Fruit fly (Drosophila melanogaster) whole organism, embryonic: Measurements from ENCODE around the gene kel.

ENCODE experiments used
- Ada2b ChIP-seq: fragments of 200-800 bp; sonication (Bioruptor generic); IDR thresholded peaks from 2 replicates; pipeline ENCODE4 v1.3.6; 2022; ENCODE audit warnings: missing biosample characterization, missing genetic modification characterization
- CG10431 ChIP-seq: fragments of 200-800 bp; sonication (Bioruptor generic); optimal IDR thresholded peaks from 3 replicates; lab custom pipeline; 2018; ENCODE audit warnings: missing biosample characterization, mild to moderate bottlenecking, missing genetic modification characterization
- CG12071 ChIP-seq: fragments of 200-800 bp; sonication (Bioruptor generic); optimal IDR thresholded peaks from 3 replicates; lab custom pipeline; 2018; ENCODE audit warnings: missing biosample characterization, mild to moderate bottlenecking, missing genetic modification characterization
- CG13296 ChIP-seq: fragments of 200-800 bp; sonication (Bioruptor generic); optimal IDR thresholded peaks from 3 replicates; lab custom pipeline; 2018; ENCODE audit warnings: missing biosample characterization, mild to moderate bottlenecking, missing genetic modification characterization
- CG17359 ChIP-seq: fragments of 200-800 bp; sonication (Bioruptor generic); optimal IDR thresholded peaks from 3 replicates; lab custom pipeline; 2018; ENCODE audit warnings: missing biosample characterization, mild to moderate bottlenecking, missing genetic modification characterization, moderate library complexity
- CG17361 ChIP-seq: fragments of 200-800 bp; sonication (Bioruptor generic); IDR thresholded peaks from 3 replicates; pipeline ENCODE4 v1.3.6; 2022; ENCODE audit warnings: missing biosample characterization, missing genetic modification characterization
- CG17612 ChIP-seq: fragments of 200-800 bp; sonication (Bioruptor generic); IDR thresholded peaks from 2 replicates; pipeline ENCODE4 v1.3.6; 2022; ENCODE audit warnings: missing biosample characterization, missing genetic modification characterization
- CG18599 ChIP-seq: fragments of 200-800 bp; sonication (Bioruptor generic); optimal IDR thresholded peaks from 3 replicates; lab custom pipeline; 2017; ENCODE audit warnings: missing biosample characterization, missing genetic modification characterization, mild to moderate bottlenecking, moderate library complexity, missing genetic modification reagents
- CG2199 ChIP-seq: fragments of 200-800 bp; sonication (Bioruptor generic); IDR thresholded peaks from 3 replicates; pipeline ENCODE4 v1.3.6; 2022; ENCODE audit warnings: missing biosample characterization, missing genetic modification characterization
- CG31365 ChIP-seq: fragments of 200-800 bp; sonication (Bioruptor generic); optimal IDR thresholded peaks from 2 replicates; lab custom pipeline; 2018; ENCODE audit warnings: missing biosample characterization, mild to moderate bottlenecking, missing genetic modification characterization
- CG3407 ChIP-seq: fragments of 200-800 bp; sonication (Bioruptor generic); optimal IDR thresholded peaks from 2 replicates; lab custom pipeline; 2018; ENCODE audit warnings: missing biosample characterization, mild to moderate bottlenecking, missing genetic modification characterization
- CG4360 ChIP-seq: fragments of 200-800 bp; sonication (Bioruptor generic); IDR thresholded peaks from 2 replicates; pipeline ENCODE4 v1.3.6; 2022; ENCODE audit warnings: missing biosample characterization, missing genetic modification characterization
- CG7928 ChIP-seq: fragments of 200-800 bp; sonication (Bioruptor generic); optimal IDR thresholded peaks from 2 replicates; lab custom pipeline; 2017; ENCODE audit warnings: missing biosample characterization, mild to moderate bottlenecking, missing genetic modification characterization
- CG8359 ChIP-seq: fragments of 200-800 bp; sonication (Bioruptor generic); optimal IDR thresholded peaks from 2 replicates; lab custom pipeline; 2017; ENCODE audit warnings: missing biosample characterization, mild to moderate bottlenecking, missing genetic modification characterization, borderline replicate concordance
- Dbx ChIP-seq: fragments of 200-800 bp; sonication (Bioruptor generic); IDR thresholded peaks from 3 replicates; pipeline ENCODE4 v1.3.6; 2022; ENCODE audit warnings: missing biosample characterization, missing genetic modification characterization
- Deaf1 ChIP-seq: fragments of 200-800 bp; optimal IDR thresholded peaks from 3 replicates; lab custom pipeline; 2019; ENCODE audit warnings: missing biosample characterization, mild to moderate bottlenecking, missing genetic modification characterization, moderate library complexity
- Doc2 ChIP-seq: fragments of 200-800 bp; sonication (Bioruptor generic); IDR thresholded peaks from 2 replicates; pipeline ENCODE4 v1.3.6; 2022; ENCODE audit warnings: missing biosample characterization, missing genetic modification characterization
- E2f1 ChIP-seq: fragments of 200-800 bp; sonication (Bioruptor generic); IDR thresholded peaks from 2 replicates; pipeline ENCODE4 v1.3.6; 2022; ENCODE audit warnings: missing biosample characterization, missing genetic modification characterization
- ERR ChIP-seq: fragments of 200-800 bp; sonication (Bioruptor generic); optimal IDR thresholded peaks from 2 replicates; lab custom pipeline; 2016; ENCODE audit warnings: missing biosample characterization, missing genetic modification characterization
- Elba2 ChIP-seq: fragments of 200-800 bp; sonication (Bioruptor generic); optimal IDR thresholded peaks from 3 replicates; lab custom pipeline; 2016; ENCODE audit warnings: missing biosample characterization, missing genetic modification characterization
- Fer1 ChIP-seq: fragments of 200-800 bp; sonication (Bioruptor generic); optimal IDR thresholded peaks from 2 replicates; lab custom pipeline; 2017; ENCODE audit warnings: missing biosample characterization, mild to moderate bottlenecking, missing genetic modification characterization
- HLH3B ChIP-seq: fragments of 200-800 bp; sonication (Bioruptor generic); IDR thresholded peaks from 2 replicates; pipeline ENCODE4 v1.3.6; 2022; ENCODE audit warnings: missing biosample characterization, missing genetic modification characterization
- HLH4C ChIP-seq: fragments of 200-800 bp; sonication (Bioruptor generic); IDR thresholded peaks from 3 replicates; pipeline ENCODE4 v1.3.6; 2022; ENCODE audit warnings: missing biosample characterization, missing genetic modification characterization; ENCODE audit not compliant: partially characterized antibody
- Hr39 ChIP-seq: fragments of >200 bp; optimal IDR thresholded peaks from 2 replicates; lab custom pipeline; 2017
- Nf-YA ChIP-seq: fragments of 200-800 bp; sonication (Bioruptor generic); IDR thresholded peaks from 2 replicates; pipeline ENCODE4 v1.3.6; 2022; ENCODE audit warnings: missing biosample characterization, missing genetic modification characterization
- Ravus ChIP-seq: fragments of 200-800 bp; sonication (Bioruptor generic); IDR thresholded peaks from 2 replicates; pipeline ENCODE4 v1.3.6; 2022; ENCODE audit warnings: missing biosample characterization, missing genetic modification characterization
- Rfx ChIP-seq: fragments of 200-800 bp; sonication (Bioruptor generic); IDR thresholded peaks from 2 replicates; pipeline ENCODE4 v1.3.6; 2022; ENCODE audit warnings: missing biosample characterization, missing genetic modification characterization
- Side ChIP-seq: fragments of 200-800 bp; sonication (Bioruptor generic); optimal IDR thresholded peaks from 2 replicates; lab custom pipeline; 2016; ENCODE audit warnings: missing biosample characterization, missing genetic modification characterization
- Sin3A ChIP-seq: fragments of >200 bp; optimal IDR thresholded peaks from 2 replicates; lab custom pipeline; 2018
- Ssrp ChIP-seq: fragments of 200-800 bp; sonication (Bioruptor generic); optimal IDR thresholded peaks from 2 replicates; lab custom pipeline; 2018; ENCODE audit warnings: missing biosample characterization, mild to moderate bottlenecking, missing genetic modification characterization, moderate library complexity
- TFAM ChIP-seq: fragments of 200-800 bp; sonication (Bioruptor generic); optimal IDR thresholded peaks from 2 replicates; lab custom pipeline; 2017; ENCODE audit warnings: missing biosample characterization, missing genetic modification characterization, inconsistent platforms
- Xbp1 ChIP-seq: fragments of 200-800 bp; sonication (Bioruptor generic); optimal IDR thresholded peaks from 3 replicates; lab custom pipeline; 2016; ENCODE audit warnings: missing biosample characterization, mild to moderate bottlenecking, missing genetic modification characterization
- ab ChIP-seq: fragments of 200-800 bp; sonication (Bioruptor generic); optimal IDR thresholded peaks from 2 replicates; lab custom pipeline; 2016; ENCODE audit warnings: missing biosample characterization, missing genetic modification characterization
- abd-A ChIP-seq: fragments of 200-800 bp; sonication (Bioruptor generic); optimal IDR thresholded peaks from 3 replicates; lab custom pipeline; 2019; ENCODE audit warnings: missing biosample characterization, mild to moderate bottlenecking, missing genetic modification characterization, moderate library complexity
- bigmax ChIP-seq: fragments of 200-800 bp; sonication (Bioruptor generic); optimal IDR thresholded peaks from 2 replicates; lab custom pipeline; 2018; ENCODE audit warnings: missing biosample characterization, mild to moderate bottlenecking, missing genetic modification characterization
- cwo ChIP-seq: fragments of 200-800 bp; sonication (Bioruptor generic); optimal IDR thresholded peaks from 3 replicates; lab custom pipeline; 2017; ENCODE audit warnings: missing biosample characterization, missing genetic modification characterization, mild to moderate bottlenecking, moderate library complexity, missing genetic modification reagents
- dimm ChIP-seq: fragments of 200-800 bp; sonication (Bioruptor generic); IDR thresholded peaks from 2 replicates; pipeline ENCODE4 v1.3.6; 2022; ENCODE audit warnings: missing biosample characterization, missing genetic modification characterization
- eve ChIP-seq, 2 experiments: fragments of >200 bp; optimal IDR thresholded peaks; 2 replicates each; lab custom pipeline; 2017; ENCODE audit warnings: missing biosample characterization in 2 of 2, missing genetic modification characterization in 2 of 2
- fd64A ChIP-seq: fragments of 200-800 bp; sonication (Bioruptor generic); optimal IDR thresholded peaks from 3 replicates; lab custom pipeline; 2018; ENCODE audit warnings: missing biosample characterization, mild to moderate bottlenecking, missing genetic modification characterization
- hb ChIP-seq: fragments of 200-800 bp; sonication (Bioruptor generic); IDR thresholded peaks from 3 replicates; pipeline ENCODE4 v1.3.6; 2022; ENCODE audit warnings: missing biosample characterization, missing genetic modification characterization; ENCODE audit not compliant: partially characterized antibody
- prd ChIP-seq, 3 experiments: fragments of >200 bp in 2 of 3; fragments of 200-800 bp in 1 of 3; sonication (Bioruptor generic) in 1 of 3; optimal IDR thresholded peaks in 2 of 3; IDR thresholded peaks in 1 of 3; 2 replicates in 2 of 3; 3 replicates in 1 of 3; pipeline versions ENCODE4 v1.3.6 to Lab custom; 2017 to 2022; ENCODE audit warnings: missing biosample characterization in 1 of 3, missing genetic modification characterization in 1 of 3
- ssp ChIP-seq: fragments of 200-800 bp; sonication (Bioruptor generic); IDR thresholded peaks from 2 replicates; pipeline ENCODE4 v1.3.6; 2022; ENCODE audit warnings: missing biosample characterization, missing genetic modification characterization
- tna ChIP-seq: fragments of 200-800 bp; sonication (Bioruptor generic); IDR thresholded peaks from 2 replicates; pipeline ENCODE4 v1.3.6; 2022; ENCODE audit warnings: missing biosample characterization, missing genetic modification characterization; ENCODE audit not compliant: partially characterized antibody
- vvl ChIP-seq: fragments of 200-800 bp; sonication (Bioruptor generic); IDR thresholded peaks from 2 replicates; pipeline ENCODE4 v1.3.6; 2022; ENCODE audit warnings: missing biosample characterization, missing genetic modification characterization
- zen2 ChIP-seq: fragments of 200-800 bp; sonication (Bioruptor generic); IDR thresholded peaks from 3 replicates; pipeline ENCODE4 v1.3.6; 2022; ENCODE audit warnings: missing biosample characterization, missing genetic modification characterization; ENCODE audit not compliant: partially characterized antibody
- zfh2 ChIP-seq: fragments of 200-800 bp; sonication (Bioruptor generic); optimal IDR thresholded peaks from 2 replicates; lab custom pipeline; 2016; ENCODE audit warnings: missing biosample characterization, missing genetic modification characterization

Gene kel

dm6 chr2L:18141471-18142345 lies 3.8 kb upstream of the kel start (continued):
- TF ChIP-seq CG17612 (GFP tag; lab: Robert Waterston, UW) = no peak
- TF ChIP-seq Sin3A (lab: Kevin White, UChicago) = no peak
- TF ChIP-seq ERR (GFP tag; lab: Kevin White, UChicago) = no peak

dm6 chr2L:18140544-18140943 lies 2.7 kb upstream of the kel start:
- no peak for TF ChIP-seq cwo
- TF ChIP-seq dimm (GFP tag; lab: Robert Waterston, UW) = 0 out of 2 replicates have a peak, but pooled peaks have one; percentile 30
- 0 out of 3 replicates have a peak, but pooled peaks have one; percentile 33 for TF ChIP-seq zen2 (GFP tag; lab: Robert Waterston, UW)
- peak; percentile 80 for TF ChIP-seq Hr39 (lab: Kevin White, UChicago)
- TF ChIP-seq Rfx = no peak
- 0 out of 3 replicates have a peak, but pooled peaks have one; percentile 35 for TF ChIP-seq hb (GFP tag; lab: Robert Waterston, UW)

- TF ChIP-seq Doc2 (GFP tag; lab: Robert Waterston, UW) (no peak), Side (GFP tag; lab: Kevin White, UChicago) (peak; percentile 54), CG17359 (no peak), Xbp1 (GFP tag; lab: Kevin White, UChicago) (no peak), ab (GFP tag; lab: Kevin White, UChicago) (no peak), vvl (peak; percentile 35; the same call in 1 of the 2 replicates), Ada2b (GFP tag; lab: Robert Waterston, UW) (no peak), CG18599 (peak; percentile 75), CG3407 (GFP tag; lab: Kevin White, UChicago) (no peak), zfh2 (GFP tag; lab: Kevin White, UChicago) (peak; percentile 32), CG4360 (no peak), bigmax (GFP tag; lab: Kevin White, UChicago) (no peak), CG31365 (tag; lab: Kevin White, UChicago) (peak; percentile 9), Dbx (GFP tag; lab: Robert Waterston, UW) (0 out of 3 replicates have a peak, but pooled peaks have one; percentile 52), fd64A (GFP tag; lab: Kevin White, UChicago) (no peak), CG2199 (GFP tag; lab: Robert Waterston, UW) (no peak), eve (GFP tag; optimal IDR thresholded peaks at IDR 0.05; lab: Kevin White, UChicago) (no peak), Ravus (GFP tag; lab: Robert Waterston, UW) (no peak), HLH4C (no peak), CG12071 (GFP tag; lab: Kevin White, UChicago) (peak; percentile 64), Nf-YA (GFP tag; lab: Robert Waterston, UW) (no peak), TFAM (no peak), Deaf1 (no peak), CG13296 (GFP tag; lab: Kevin White, UChicago) (peak; percentile 37), CG8359 (GFP tag; lab: Kevin White, UChicago) (no peak), Fer1 (GFP tag; lab: Kevin White, UChicago) (peak; percentile 45), tna (GFP tag; lab: Robert Waterston, UW) (no peak), Elba2 (GFP tag; lab: Kevin White, UChicago) (no peak), abd-A (tag; lab: Kevin White, UChicago) (peak; percentile 93), prd (optimal IDR thresholded peaks at IDR 0.05; lab: Kevin White, UChicago) (no peak), prd (GFP tag; IDR thresholded peaks at IDR 0.05; lab: Robert Waterston, UW) (no peak), ssp (GFP tag; lab: Robert Waterston, UW) (no peak), E2f1 (no peak), CG10431 (GFP tag; lab: Kevin White, UChicago) (no peak), CG7928 (GFP tag; lab: Kevin White, UChicago) (peak; percentile 54), CG17361 (GFP tag; lab: Robert Waterston, UW) (no peak), Ssrp (no peak), HLH3B (GFP tag; lab: Robert Waterston, UW) (no peak)
Measured at dm6 chr2L:18136427-18136857, 1.4 kb downstream of the kel start.
